Worm (Caenorhabditis elegans): ENCODE measurements around the gene Y53F4B.26.

The Y53F4B.26 gene

DNA sequence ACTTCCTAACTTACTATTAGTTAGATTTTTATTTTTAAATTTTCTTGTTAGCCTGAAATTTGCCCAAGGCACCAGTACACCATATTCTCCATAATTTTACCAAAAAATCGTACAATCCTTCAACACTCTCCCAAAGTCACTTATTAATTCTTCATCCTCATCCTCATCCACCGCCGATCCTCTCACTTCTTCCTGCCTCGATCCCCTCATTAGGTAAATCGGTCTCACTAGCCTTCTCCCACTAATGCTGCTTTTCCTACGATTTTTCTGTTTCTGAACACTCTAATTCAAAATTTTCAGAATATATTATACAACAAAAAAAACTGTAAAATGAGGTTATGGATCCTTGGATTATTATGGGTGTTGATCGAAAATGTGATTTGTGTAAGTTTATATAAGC lies 4.9 kb downstream of the Y53F4B.26 start, which contains the start of gene Y53F4B.25:
Gene Y53F4B.25 (plus strand): TSS at position 301 of the 400 bp plus-strand sequence.
- TF ChIP-seq sea-2 (GFP tag; optimal IDR thresholded peaks at IDR 0.05): no peak
- no peak for TF ChIP-seq nhr-43 (tag; optimal IDR thresholded peaks at IDR 0.05; ENCODE audit: poor library complexity, severe bottlenecking)
- no peak for TF ChIP-seq egl-27 (tag; optimal IDR thresholded peaks at IDR 0.05)
- no peak for TF ChIP-seq ceh-82 (tag; optimal IDR thresholded peaks at IDR 0.05)
- no peak for TF ChIP-seq eor-1 (tag; optimal IDR thresholded peaks at IDR 0.05)
- TF ChIP-seq snpc-4 (tag; optimal IDR thresholded peaks at IDR 0.05): no peak
- no peak for TF ChIP-seq nhr-25 (tag; optimal IDR thresholded peaks at IDR 0.05)
- TF ChIP-seq lin-15B (tag; optimal IDR thresholded peaks at IDR 0.05): no peak
- TF ChIP-seq fkh-10 (GFP tag; optimal IDR thresholded peaks at IDR 0.05): no peak
- TF ChIP-seq nhr-77 (tag; optimal IDR thresholded peaks at IDR 0.05): no peak
- TF ChIP-seq jun-1 (tag; optimal IDR thresholded peaks at IDR 0.05): no peak
- no peak for TF ChIP-seq pha-4 (tag; optimal IDR thresholded peaks at IDR 0.05)
- TF ChIP-seq ceh-16 (tag; optimal IDR thresholded peaks at IDR 0.05): no peak
- no peak for TF ChIP-seq mml-1 (tag; optimal IDR thresholded peaks at IDR 0.05)

DNA sequence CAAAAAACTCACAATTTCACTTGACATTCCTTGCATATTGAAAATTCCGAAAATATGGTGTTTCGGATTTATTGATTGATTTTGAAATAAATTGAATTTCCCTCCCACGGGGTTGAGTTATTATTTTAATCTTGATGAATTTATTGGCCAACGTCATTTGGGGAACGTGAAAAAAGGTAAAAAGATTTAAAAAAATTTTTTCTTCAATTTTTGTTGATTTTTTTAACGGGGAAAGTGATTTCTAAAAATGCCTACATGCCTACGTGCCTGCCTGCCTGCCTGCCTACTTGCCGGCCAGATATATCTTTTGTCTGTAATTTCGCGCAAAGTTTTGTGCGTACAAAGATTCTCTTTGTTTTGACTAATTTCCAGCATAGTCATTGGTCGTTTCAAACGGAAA lies 6.4 kb downstream of the Y53F4B.26 start, which contains the start of gene Y53F4B.24:
Gene Y53F4B.24 (minus strand): TSS at position 101 of the 400 bp plus-strand sequence.
- no peak for TF ChIP-seq fkh-10 (GFP tag; optimal IDR thresholded peaks at IDR 0.05)
- TF ChIP-seq unc-62 (GFP tag; optimal IDR thresholded peaks at IDR 0.05): no peak
- no peak for TF ChIP-seq nhr-67 (tag; optimal IDR thresholded peaks at IDR 0.05)
- TF ChIP-seq eor-1 (tag; optimal IDR thresholded peaks at IDR 0.05): no peak
- TF ChIP-seq tbx-2 (tag; optimal IDR thresholded peaks at IDR 0.05): no peak
- no peak for TF ChIP-seq nhr-76 (tag; optimal IDR thresholded peaks at IDR 0.05)
- TF ChIP-seq ceh-82 (tag; optimal IDR thresholded peaks at IDR 0.05): no peak
- TF ChIP-seq pha-4 (tag; optimal IDR thresholded peaks at IDR 0.05): no peak
- TF ChIP-seq nfya-1 (tag; optimal IDR thresholded peaks at IDR 0.05; ENCODE audit: insufficient read depth): no peak
- no peak for TF ChIP-seq lin-39 (tag; optimal IDR thresholded peaks at IDR 0.05)
- no peak for TF ChIP-seq fkh-2 (tag; optimal IDR thresholded peaks at IDR 0.05)
- no peak for TF ChIP-seq lsy-12 (tag; optimal IDR thresholded peaks at IDR 0.05)
- TF ChIP-seq ztf-4 (tag; optimal IDR thresholded peaks at IDR 0.05): no peak
- TF ChIP-seq nhr-28 (tag; optimal IDR thresholded peaks at IDR 0.05): no peak
- TF ChIP-seq elt-1 (tag; optimal IDR thresholded peaks at IDR 0.05): no peak
- TF ChIP-seq ceh-28 (tag; optimal IDR thresholded peaks at IDR 0.05): no peak
- TF ChIP-seq elt-2 (tag; optimal IDR thresholded peaks at IDR 0.05): no peak
- TF ChIP-seq nhr-12 (tag; optimal IDR thresholded peaks at IDR 0.05): no peak

DNA sequence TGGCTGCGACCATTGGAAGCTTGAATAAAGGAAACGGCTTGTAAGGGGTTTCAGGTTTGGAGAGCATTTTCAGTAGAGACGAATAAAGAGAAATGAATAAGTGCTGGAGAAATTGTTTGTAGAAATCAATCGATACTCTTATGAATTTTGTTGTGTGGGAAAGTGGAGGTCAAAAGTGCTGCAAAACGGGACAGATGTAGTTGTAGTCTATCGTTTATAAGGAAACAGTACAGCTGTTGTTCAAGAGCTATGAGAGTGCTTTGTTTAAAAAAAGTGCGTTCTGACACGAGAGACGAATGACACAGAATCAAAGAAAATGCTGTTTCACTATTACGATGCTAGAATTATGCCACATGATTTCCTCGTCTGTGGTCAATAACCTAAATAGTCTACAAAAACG lies 10.3 kb downstream of the Y53F4B.26 start, which contains the start of gene Y53F4B.62:
Gene Y53F4B.62 (minus strand): TSS at position 101 of the 400 bp plus-strand sequence.
- TF ChIP-seq lin-15B (tag; optimal IDR thresholded peaks at IDR 0.05): no peak
- TF ChIP-seq nhr-11 (tag; optimal IDR thresholded peaks at IDR 0.05): no peak
- no peak for TF ChIP-seq nfya-1 (tag; optimal IDR thresholded peaks at IDR 0.05; ENCODE audit: insufficient read depth)
- no peak for TF ChIP-seq skn-1 (tag; optimal IDR thresholded peaks at IDR 0.05)
- no peak for TF ChIP-seq ceh-9 (tag; optimal IDR thresholded peaks at IDR 0.05)
- no peak for TF ChIP-seq ama-1 (optimal IDR thresholded peaks at IDR 0.05)
- no peak for TF ChIP-seq R02D3.7 (tag; optimal IDR thresholded peaks at IDR 0.05)
- no peak for TF ChIP-seq nhr-43 (tag; optimal IDR thresholded peaks at IDR 0.05; ENCODE audit: poor library complexity, severe bottlenecking)
- no peak for TF ChIP-seq nhr-237 (tag; optimal IDR thresholded peaks at IDR 0.05)
- TF ChIP-seq nhr-12 (tag; optimal IDR thresholded peaks at IDR 0.05): no peak
- no peak for TF ChIP-seq mml-1 (tag; optimal IDR thresholded peaks at IDR 0.05)

DNA sequence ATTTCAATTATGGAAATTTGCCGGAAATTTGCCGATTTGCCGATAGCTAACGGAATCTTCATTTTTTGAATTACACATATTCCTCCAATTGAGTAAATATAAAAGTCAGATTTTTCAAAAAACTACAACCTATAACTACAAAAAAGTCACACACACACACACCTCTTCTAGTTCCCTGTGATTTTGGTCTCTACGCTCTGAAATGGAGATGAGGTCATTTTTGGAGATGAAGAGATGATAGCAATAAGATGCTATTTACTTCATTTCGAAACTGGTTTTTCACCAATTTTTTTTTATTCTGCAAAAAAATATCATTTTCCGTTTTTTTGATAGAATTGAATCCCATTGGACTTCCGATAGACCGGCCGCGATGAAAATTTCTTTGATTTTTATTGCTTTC lies 16.6 kb downstream of the Y53F4B.26 start, which contains the start of gene Y53F4B.23:
Gene Y53F4B.23 (plus strand): TSS at position 312 of the 400 bp plus-strand sequence.
- TF ChIP-seq nhr-28 (tag; optimal IDR thresholded peaks at IDR 0.05): no peak
- no peak for TF ChIP-seq elt-1 (tag; optimal IDR thresholded peaks at IDR 0.05)
- TF ChIP-seq daf-12 (tag; optimal IDR thresholded peaks at IDR 0.05): no peak
- TF ChIP-seq skn-1 (tag; optimal IDR thresholded peaks at IDR 0.05): no peak
- TF ChIP-seq lsy-12 (tag; optimal IDR thresholded peaks at IDR 0.05): no peak
- no peak for TF ChIP-seq mdl-1 (tag; optimal IDR thresholded peaks at IDR 0.05)
- no peak for TF ChIP-seq ztf-11 (tag; optimal IDR thresholded peaks at IDR 0.05)
- no peak for TF ChIP-seq egl-5 (tag; optimal IDR thresholded peaks at IDR 0.05)
- TF ChIP-seq nhr-23 (tag; optimal IDR thresholded peaks at IDR 0.05): no peak

Data from whole organism, L3 larva.